Worm (Caenorhabditis elegans): ENCODE results near the gene ifbp-1.

ifbp-1 gene

DNA sequence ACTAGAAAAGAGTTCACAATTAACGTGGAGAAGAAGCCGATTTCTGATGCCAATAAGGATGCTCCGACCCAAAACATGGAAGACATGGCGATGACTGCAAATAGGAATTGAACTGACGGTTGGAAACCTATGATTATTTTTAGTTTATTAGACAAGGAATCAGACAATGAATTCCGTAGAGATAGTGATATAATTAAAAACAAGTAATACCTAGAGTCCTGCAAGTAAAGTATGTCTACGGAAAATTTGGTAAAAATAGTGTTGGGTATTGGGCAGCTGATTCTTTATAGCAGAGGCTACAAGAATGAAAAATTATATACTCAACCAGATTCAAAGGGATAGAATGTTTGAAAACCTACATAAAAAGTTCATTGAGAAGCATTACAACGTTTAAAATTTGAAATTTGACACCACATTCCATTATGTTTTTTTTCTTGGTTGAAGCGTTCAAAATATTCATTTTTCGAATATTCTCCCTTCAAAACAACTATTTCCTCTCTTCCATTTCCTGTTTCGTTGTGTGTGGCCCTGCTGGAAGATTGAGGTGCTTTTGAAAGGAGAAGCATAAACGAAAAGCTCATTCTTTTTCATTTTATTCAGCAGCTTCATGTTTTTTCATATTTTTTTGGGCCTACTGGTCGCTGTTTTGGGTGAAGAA is 40.3 kb downstream of the ifbp-1 start, which contains the start of the genes str-4 and lgc-48:
Gene str-4, minus strand, starts transcription at position 101 of the 658 bp plus-strand sequence.
Gene lgc-48, plus strand, starts transcription at position 608 of the 658 bp plus-strand sequence.
- TF ChIP-seq skn-1 (tag; optimal IDR thresholded peaks at IDR 0.05) (no peak), dsc-1 (tag; optimal IDR thresholded peaks at IDR 0.05) (no peak), efl-1 (optimal IDR thresholded peaks at IDR 0.05) (no peak), efl-1 (GFP tag; optimal IDR thresholded peaks at IDR 0.05 in 1 of 2) (no peak), lin-39 (tag; optimal IDR thresholded peaks at IDR 0.05) (no peak), vab-15 (tag; optimal IDR thresholded peaks at IDR 0.05) (no peak), aha-1 (tag; optimal IDR thresholded peaks at IDR 0.05) (no peak), unc-86 (tag; optimal IDR thresholded peaks at IDR 0.05) (no peak), nhr-19 (GFP tag; conservative IDR thresholded peaks at IDR 0.05) (no peak), zag-1 (tag; optimal IDR thresholded peaks at IDR 0.05) (no peak), xbp-1 (tag; optimal IDR thresholded peaks at IDR 0.05) (no peak), tbx-2 (tag; optimal IDR thresholded peaks at IDR 0.05) (no peak), jun-1 (tag; optimal IDR thresholded peaks at IDR 0.05) (no peak), unc-130 (tag; optimal IDR thresholded peaks at IDR 0.05) (no peak), fkh-4 (tag; optimal IDR thresholded peaks at IDR 0.05; ENCODE audit: borderline replicate concordance) (no peak), egl-27 (tag; optimal IDR thresholded peaks at IDR 0.05) (no peak)

DNA sequence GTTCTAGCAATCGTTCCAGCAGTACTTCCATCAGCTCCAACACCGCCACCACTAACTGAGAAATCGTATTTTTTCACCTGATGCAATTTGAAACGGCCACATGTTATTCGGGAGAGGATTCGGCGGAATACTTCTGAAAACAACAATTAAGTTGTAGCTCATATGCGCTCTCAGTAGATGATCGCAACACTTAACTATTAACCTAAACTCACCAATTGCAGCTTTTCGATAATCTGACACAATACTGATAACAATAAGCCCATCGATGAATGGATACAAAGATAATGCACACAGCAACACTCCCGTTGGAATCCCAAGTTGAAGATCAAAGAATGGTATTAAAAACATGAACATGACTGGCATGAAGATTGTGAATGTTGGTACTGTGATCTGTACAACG is 42.0 kb downstream of the ifbp-1 start:
- TF ChIP-seq irx-1 (tag; optimal IDR thresholded peaks at IDR 0.05) (no peak), zag-1 (tag; optimal IDR thresholded peaks at IDR 0.05) (no peak), nhr-77 (tag; optimal IDR thresholded peaks at IDR 0.05) (no peak), fos-1 (tag; optimal IDR thresholded peaks at IDR 0.05) (no peak), pag-3 (tag; optimal IDR thresholded peaks at IDR 0.05; ENCODE audit: borderline replicate concordance, insufficient read depth) (no peak), tbx-2 (tag; optimal IDR thresholded peaks at IDR 0.05) (no peak), fkh-4 (tag; optimal IDR thresholded peaks at IDR 0.05; ENCODE audit: borderline replicate concordance) (no peak), ceh-90 (tag; optimal IDR thresholded peaks at IDR 0.05) (no peak), isw-1 (GFP tag; IDR thresholded peaks at IDR 0.05) (no peak)

DNA sequence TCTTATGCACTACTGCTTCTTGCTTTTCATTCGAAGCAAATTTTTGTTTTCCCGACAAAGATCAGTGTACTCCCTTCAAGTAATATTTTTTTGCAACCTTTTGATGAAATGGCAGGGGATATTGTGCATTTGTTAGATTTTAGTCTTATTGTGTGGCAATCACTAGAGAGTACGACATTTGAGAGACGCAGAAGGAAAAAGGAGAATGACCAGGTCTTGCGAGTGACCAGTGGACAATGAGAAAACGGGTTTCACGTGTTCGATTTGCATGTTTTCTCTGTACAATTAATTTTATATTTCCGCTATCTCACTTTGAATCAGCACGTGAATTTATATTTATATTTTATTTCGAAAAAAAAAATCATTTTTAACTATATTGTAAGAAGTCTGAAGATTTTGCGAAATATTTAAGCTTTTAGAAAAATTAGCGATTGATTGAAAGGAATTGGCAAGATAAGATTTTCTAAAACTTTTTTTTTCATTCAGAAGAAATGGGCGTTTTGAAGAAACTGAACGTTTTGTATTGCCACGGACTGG is 44.1 kb downstream of the ifbp-1 start, which contains the start of gene C50B6.9:
Gene C50B6.9, plus strand, starts transcription at position 487 of the 537 bp plus-strand sequence.
- no peak for TF ChIP-seq pqm-1 (tag; optimal IDR thresholded peaks at IDR 0.05)
- TF ChIP-seq blmp-1 (tag; optimal IDR thresholded peaks at IDR 0.05): peak; percentile 21
- no peak for TF ChIP-seq zag-1 (tag; optimal IDR thresholded peaks at IDR 0.05)
- peak; percentile 26 for TF ChIP-seq mep-1 (tag; optimal IDR thresholded peaks at IDR 0.05)
- no peak for TF ChIP-seq nhr-237 (tag; optimal IDR thresholded peaks at IDR 0.05)

DNA sequence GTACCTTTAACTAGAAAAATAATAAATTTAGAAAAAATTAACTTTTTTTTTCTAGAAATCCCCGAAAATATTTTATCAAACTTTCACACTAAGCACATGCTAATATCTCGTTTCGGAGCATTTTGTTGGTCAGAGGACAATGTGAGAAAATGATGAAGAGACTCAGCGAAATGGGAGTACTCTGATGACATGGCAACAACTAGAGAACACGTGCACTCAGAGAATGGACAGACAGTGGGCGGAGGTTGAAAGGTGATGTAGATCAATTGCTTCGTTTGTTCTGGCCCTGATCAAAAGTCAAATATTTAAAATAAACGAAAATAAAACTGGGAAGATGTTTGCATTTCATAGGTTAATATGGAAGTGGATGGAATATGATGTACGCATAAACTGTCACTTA is 45.6 kb downstream of the ifbp-1 start:
- TF ChIP-seq nhr-85 (tag): peak; percentile 18
- TF ChIP-seq lin-14 (GFP tag; optimal IDR thresholded peaks at IDR 0.05): peak; percentile 3
- peak; percentile 7 for TF ChIP-seq rnt-1 (tag; optimal IDR thresholded peaks at IDR 0.05)
- TF ChIP-seq lin-35 (GFP tag; optimal IDR thresholded peaks at IDR 0.05): peak in 1 of 2 experiments; percentile 4
- peak; percentile 19 for TF ChIP-seq nhr-71 (tag; optimal IDR thresholded peaks at IDR 0.05)
- TF ChIP-seq efl-3 (GFP tag; optimal IDR thresholded peaks at IDR 0.05): no peak
- TF ChIP-seq mdl-1 (tag; optimal IDR thresholded peaks at IDR 0.05): peak in 1 of 2 experiments; percentile 11
- TF ChIP-seq nhr-20 (tag; optimal IDR thresholded peaks at IDR 0.05): peak; percentile 11
- no peak for TF ChIP-seq hlh-4 (tag; optimal IDR thresholded peaks at IDR 0.05)
- TF ChIP-seq elt-3 (tag; optimal IDR thresholded peaks at IDR 0.05): no peak
- peak; percentile 27 for TF ChIP-seq fkh-8 (tag; optimal IDR thresholded peaks at IDR 0.05)
- TF ChIP-seq mab-9 (GFP tag; IDR thresholded peaks at IDR 0.05): no peak
